Fruit fly (Drosophila melanogaster): ENCODE measurements around the gene CG11585.

The CG11585 gene

DNA sequence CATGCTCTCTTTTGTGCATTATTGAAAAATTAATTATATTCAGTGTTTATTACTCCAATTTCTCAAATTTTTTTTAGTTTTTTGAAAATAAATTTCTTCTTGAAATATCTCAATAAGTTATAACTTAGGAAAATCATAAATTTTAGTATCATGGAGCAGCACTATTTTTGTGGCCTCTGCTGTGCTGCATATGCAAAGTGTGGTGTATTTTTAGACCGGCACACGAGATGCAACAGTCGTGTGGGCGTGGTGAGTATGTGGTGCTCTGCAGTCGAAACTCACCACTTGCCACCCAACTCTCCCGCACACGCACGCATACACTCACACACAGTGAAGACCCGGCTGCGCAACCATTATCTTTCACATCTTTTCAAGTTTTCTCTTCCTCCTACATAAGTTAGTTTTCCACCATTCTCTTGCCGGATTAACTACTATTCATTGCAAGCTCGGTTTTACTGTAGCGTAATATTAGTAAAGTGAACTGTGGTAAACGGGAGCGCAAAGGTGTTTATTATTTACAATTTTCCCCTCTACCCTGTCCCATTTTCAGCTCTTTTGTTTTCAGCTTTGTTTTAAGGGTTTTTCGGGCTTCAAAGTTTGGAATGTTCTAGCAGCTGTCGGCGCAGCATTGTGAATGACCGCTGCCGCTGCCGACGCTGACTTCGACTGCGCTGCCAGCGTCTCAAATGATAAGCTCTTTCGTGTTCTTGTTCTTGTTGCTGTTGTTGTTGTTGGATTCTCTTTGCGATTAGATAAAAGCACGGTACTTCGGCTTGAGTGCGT lies 19.3 kb downstream of the CG11585 start (continued):
- TF ChIP-seq CHES-1-like (GFP tag; optimal IDR thresholded peaks at IDR 0.05) = no peak
- no peak for TF ChIP-seq CG10431 (GFP tag; optimal IDR thresholded peaks at IDR 0.05)
- TF ChIP-seq ind (GFP tag; optimal IDR thresholded peaks at IDR 0.05) = peak; percentile 46
- peak; percentile 29 for TF ChIP-seq CG2120 (GFP tag; optimal IDR thresholded peaks at IDR 0.05)
- TF ChIP-seq MBD-R2 (GFP tag; IDR thresholded peaks at IDR 0.05) = 0 out of 2 replicates have a peak, but pooled peaks have one; percentile 22
- TF ChIP-seq sim (GFP tag; IDR thresholded peaks at IDR 0.05) = peak; percentile 49; the same call in 1 of the 2 replicates
- TF ChIP-seq Doc3 (GFP tag; IDR thresholded peaks at IDR 0.05; ENCODE audit: partially characterized antibody) = no peak
- no peak for TF ChIP-seq CG3847 (GFP tag; IDR thresholded peaks at IDR 0.05)
- TF ChIP-seq CG9215 (GFP tag; IDR thresholded peaks at IDR 0.05) = no peak
- TF ChIP-seq CG1233 (GFP tag; optimal IDR thresholded peaks at IDR 0.05) = peak; percentile 63
- peak; percentile 83 for TF ChIP-seq Xrp1 (GFP tag; IDR thresholded peaks at IDR 0.05)
- peak in 1 of 3 experiments; percentile 64 for TF ChIP-seq lola (GFP tag; optimal IDR thresholded peaks at IDR 0.05)
- TF ChIP-seq CG2712 (tag; optimal IDR thresholded peaks at IDR 0.05) = peak; percentile 71
- peak; percentile 61 for TF ChIP-seq nmo (GFP tag; optimal IDR thresholded peaks at IDR 0.05)
- peak; percentile 61 for TF ChIP-seq CoRest (tag; optimal IDR thresholded peaks at IDR 0.05)
- no peak for TF ChIP-seq bigmax (GFP tag; optimal IDR thresholded peaks at IDR 0.05)
- TF ChIP-seq Chrac-16 (GFP tag; optimal IDR thresholded peaks at IDR 0.05) = no peak
- peak; percentile 22 for TF ChIP-seq CG33557 (GFP tag; optimal IDR thresholded peaks at IDR 0.05)
- peak; percentile 70 for TF ChIP-seq tin (GFP tag; optimal IDR thresholded peaks at IDR 0.05)
- TF ChIP-seq zen (tag; optimal IDR thresholded peaks at IDR 0.05) = peak; percentile 19
- peak; percentile 83 for TF ChIP-seq Asciz (GFP tag; optimal IDR thresholded peaks at IDR 0.05)
- peak; percentile 83 for TF ChIP-seq grn (GFP tag; optimal IDR thresholded peaks at IDR 0.05)
- TF ChIP-seq psq (GFP tag; optimal IDR thresholded peaks at IDR 0.05) = no peak
- TF ChIP-seq CG2129 (GFP tag; IDR thresholded peaks at IDR 0.05; ENCODE audit: partially characterized antibody) = no peak
- TF ChIP-seq CG12299 (tag; optimal IDR thresholded peaks at IDR 0.05) = no peak
- TF ChIP-seq CG16813 (GFP tag; IDR thresholded peaks at IDR 0.05; ENCODE audit: partially characterized antibody) = no peak
- no peak for TF ChIP-seq CG11560 (tag; IDR thresholded peaks at IDR 0.05)
- peak; percentile 73 for TF ChIP-seq CG9727 (GFP tag; optimal IDR thresholded peaks at IDR 0.05)
- no peak for TF ChIP-seq peb (GFP tag; IDR thresholded peaks at IDR 0.05)
- TF ChIP-seq CG14441 (GFP tag; IDR thresholded peaks at IDR 0.05) = peak; percentile 44; the same call in 1 of the 2 replicates
- TF ChIP-seq CG12942 (GFP tag; optimal IDR thresholded peaks at IDR 0.05) = no peak
- TF ChIP-seq CG7928 (GFP tag; optimal IDR thresholded peaks at IDR 0.05) = no peak
- TF ChIP-seq dm (GFP tag; optimal IDR thresholded peaks at IDR 0.05) = no peak
- TF ChIP-seq YL-1 (GFP tag; optimal IDR thresholded peaks at IDR 0.05) = peak; percentile 0
- peak; percentile 86 for TF ChIP-seq grau (tag; optimal IDR thresholded peaks at IDR 0.05)
- peak; percentile 42; the same call in 1 of the 3 replicates for TF ChIP-seq so (GFP tag; IDR thresholded peaks at IDR 0.05)
- no peak for TF ChIP-seq bab2 (GFP tag; optimal IDR thresholded peaks at IDR 0.05)
- no peak for TF ChIP-seq CG6854 (GFP tag; optimal IDR thresholded peaks at IDR 0.05)
- peak; percentile 29; the same call in 1 of the 2 replicates for TF ChIP-seq E2f1 (GFP tag; IDR thresholded peaks at IDR 0.05)
- peak; percentile 6 for TF ChIP-seq CG13624 (GFP tag; optimal IDR thresholded peaks at IDR 0.05)
- TF ChIP-seq crc (GFP tag; optimal IDR thresholded peaks at IDR 0.05) = peak; percentile 1
- TF ChIP-seq HLHmδ (GFP tag; optimal IDR thresholded peaks at IDR 0.05) = peak; percentile 59
- no peak for TF ChIP-seq maf-S (GFP tag; optimal IDR thresholded peaks at IDR 0.05)
